Worm (Caenorhabditis elegans): Measurements from ENCODE around the gene skr-15.

ce11 chrII:3805518-3805917 lies 18.4 kb upstream of the skr-15 start:
- TF ChIP-seq ZK546.5 (tag; optimal IDR thresholded peaks at IDR 0.05) (no peak), daf-12 (tag; optimal IDR thresholded peaks at IDR 0.05) (no peak), ztf-11 (tag; optimal IDR thresholded peaks at IDR 0.05) (no peak), unc-62 (GFP tag; optimal IDR thresholded peaks at IDR 0.05 in 1 of 2) (peak in 1 of 2 experiments; percentile 96), unc-62 (tag; optimal IDR thresholded peaks at IDR 0.05) (no peak), fos-1 (tag; optimal IDR thresholded peaks at IDR 0.05) (no peak), ceh-82 (tag; optimal IDR thresholded peaks at IDR 0.05) (no peak), zag-1 (tag; optimal IDR thresholded peaks at IDR 0.05) (no peak), dpl-1 (GFP tag; optimal IDR thresholded peaks at IDR 0.05) (no peak), pha-4 (GFP tag; IDR thresholded peaks at IDR 0.05) (no peak), pha-4 (tag; optimal IDR thresholded peaks at IDR 0.05) (no peak), nhr-25 (tag; optimal IDR thresholded peaks at IDR 0.05; ENCODE audit: borderline replicate concordance, insufficient read depth) (no peak), nhr-48 (tag; optimal IDR thresholded peaks at IDR 0.05) (no peak)
